Fruit fly (Drosophila melanogaster) whole organism, embryonic: ENCODE results near the gene CG31515.

Experiments
- Adf1 ChIP-seq: fragments of 200-800 bp; sonication (Bioruptor generic); IDR thresholded peaks from 2 replicates; pipeline ENCODE4 v1.3.6; 2022; ENCODE audit warnings: missing biosample characterization, missing genetic modification characterization
- Asciz ChIP-seq: fragments of 200-800 bp; sonication (Bioruptor generic); optimal IDR thresholded peaks from 2 replicates; lab custom pipeline; 2017; ENCODE audit warnings: missing biosample characterization, mild to moderate bottlenecking, missing genetic modification characterization, missing genetic modification reagents
- Bgb ChIP-seq: fragments of 200-800 bp; sonication (Bioruptor generic); IDR thresholded peaks from 2 replicates; pipeline ENCODE4 v1.3.6; 2022; ENCODE audit warnings: missing biosample characterization, missing genetic modification characterization; ENCODE audit not compliant: partially characterized antibody
- CG1024 ChIP-seq: fragments of 200-800 bp; sonication (Bioruptor generic); IDR thresholded peaks from 2 replicates; pipeline ENCODE4 v1.3.6; 2022; ENCODE audit warnings: missing biosample characterization, missing genetic modification characterization
- CG12155 ChIP-seq: fragments of 200-800 bp; sonication (Bioruptor generic); optimal IDR thresholded peaks from 3 replicates; lab custom pipeline; 2016; ENCODE audit warnings: missing biosample characterization, missing genetic modification characterization
- CG12942 ChIP-seq: fragments of 200-800 bp; sonication (Bioruptor generic); optimal IDR thresholded peaks from 3 replicates; lab custom pipeline; 2016; ENCODE audit warnings: missing biosample characterization, missing genetic modification characterization
- CG13287 ChIP-seq: fragments of 200-800 bp; sonication (Bioruptor generic); IDR thresholded peaks from 2 replicates; pipeline ENCODE4 v1.3.6; 2022; ENCODE audit warnings: missing biosample characterization, missing genetic modification characterization; ENCODE audit not compliant: partially characterized antibody
- CG13424 ChIP-seq: fragments of 200-800 bp; sonication (Bioruptor generic); optimal IDR thresholded peaks from 2 replicates; lab custom pipeline; 2019; ENCODE audit warnings: missing biosample characterization, mild to moderate bottlenecking, missing genetic modification characterization, moderate library complexity
- CG15011 ChIP-seq: fragments of 200-800 bp; sonication (Bioruptor generic); optimal IDR thresholded peaks from 3 replicates; lab custom pipeline; 2018; ENCODE audit warnings: missing biosample characterization, mild to moderate bottlenecking, missing genetic modification characterization
- CG15696 ChIP-seq: fragments of 200-800 bp; sonication (Bioruptor generic); optimal IDR thresholded peaks from 2 replicates; lab custom pipeline; 2019; ENCODE audit warnings: missing biosample characterization, mild to moderate bottlenecking, missing genetic modification characterization, moderate library complexity
- CG17385 ChIP-seq: fragments of 200-800 bp; sonication (Bioruptor generic); optimal IDR thresholded peaks from 3 replicates; lab custom pipeline; 2018; ENCODE audit warnings: missing biosample characterization, mild to moderate bottlenecking, missing genetic modification characterization
- CG18011 ChIP-seq: fragments of 200-800 bp; sonication (Bioruptor generic); optimal IDR thresholded peaks from 2 replicates; lab custom pipeline; 2017; ENCODE audit warnings: missing biosample characterization, missing genetic modification characterization, mild to moderate bottlenecking, moderate library complexity, missing genotype
- CG30431 ChIP-seq: fragments of 200-800 bp; sonication (Bioruptor generic); optimal IDR thresholded peaks from 2 replicates; lab custom pipeline; 2017; ENCODE audit warnings: missing biosample characterization, missing genetic modification characterization
- CG3065 ChIP-seq: fragments of 200-800 bp; sonication (Bioruptor generic); optimal IDR thresholded peaks from 2 replicates; lab custom pipeline; 2016; ENCODE audit warnings: missing biosample characterization, missing genetic modification characterization
- CG31224 ChIP-seq: fragments of 200-800 bp; sonication (Bioruptor generic); IDR thresholded peaks from 2 replicates; pipeline ENCODE4 v1.3.6; 2022; ENCODE audit warnings: missing biosample characterization, missing genetic modification characterization
- CG33213 ChIP-seq: fragments of 200-800 bp; sonication (Bioruptor generic); optimal IDR thresholded peaks from 3 replicates; lab custom pipeline; 2016; ENCODE audit warnings: missing biosample characterization, missing genetic modification characterization
- CG4282 ChIP-seq: fragments of 200-800 bp; sonication (Bioruptor generic); optimal IDR thresholded peaks from 2 replicates; lab custom pipeline; 2016; ENCODE audit warnings: missing biosample characterization, missing genetic modification characterization
- CG6175 ChIP-seq: fragments of 200-800 bp; sonication (Bioruptor generic); IDR thresholded peaks from 3 replicates; pipeline ENCODE4 v1.3.6; 2022; ENCODE audit warnings: missing biosample characterization, missing genetic modification characterization
- CG6272 ChIP-seq: fragments of 200-800 bp; sonication (Bioruptor generic); IDR thresholded peaks from 2 replicates; pipeline ENCODE4 v1.3.6; 2022; ENCODE audit warnings: missing biosample characterization, missing genetic modification characterization
- CG6683 ChIP-seq: fragments of 200-800 bp; sonication (Bioruptor generic); optimal IDR thresholded peaks from 2 replicates; lab custom pipeline; 2017; ENCODE audit warnings: missing biosample characterization, mild to moderate bottlenecking, missing genetic modification characterization, missing genetic modification reagents
- CG7963 ChIP-seq: fragments of 200-800 bp; sonication (Bioruptor generic); IDR thresholded peaks from 3 replicates; pipeline ENCODE4 v1.3.6; 2022; ENCODE audit warnings: missing biosample characterization, missing genetic modification characterization; ENCODE audit not compliant: partially characterized antibody
- CG8765 ChIP-seq: fragments of 200-800 bp; sonication (Bioruptor generic); IDR thresholded peaks from 2 replicates; pipeline ENCODE4 v1.3.6; 2022; ENCODE audit warnings: missing biosample characterization, missing genetic modification characterization
- CG8924 ChIP-seq: fragments of 200-800 bp; optimal IDR thresholded peaks from 3 replicates; lab custom pipeline; 2019; ENCODE audit warnings: missing biosample characterization, mild to moderate bottlenecking, missing genetic modification characterization, moderate library complexity
- CkIIα-i1 ChIP-seq: fragments of 200-800 bp; sonication (Bioruptor generic); IDR thresholded peaks from 2 replicates; pipeline ENCODE4 v1.3.6; 2022; ENCODE audit warnings: missing biosample characterization, missing genetic modification characterization
- CoRest ChIP-seq: fragments of 200-800 bp; sonication (Bioruptor generic); optimal IDR thresholded peaks from 3 replicates; lab custom pipeline; 2018; ENCODE audit warnings: missing biosample characterization, mild to moderate bottlenecking, missing genetic modification characterization, moderate library complexity
- Dad ChIP-seq: fragments of 200-800 bp; sonication (Bioruptor generic); optimal IDR thresholded peaks from 3 replicates; lab custom pipeline; 2016; ENCODE audit warnings: missing biosample characterization, missing genetic modification characterization
- Dp ChIP-seq: fragments of 200-800 bp; sonication (Bioruptor generic); optimal IDR thresholded peaks from 2 replicates; lab custom pipeline; 2018; ENCODE audit warnings: missing biosample characterization, mild to moderate bottlenecking, missing genetic modification characterization, moderate library complexity
- H15 ChIP-seq: fragments of 200-800 bp; sonication (Bioruptor generic); IDR thresholded peaks from 3 replicates; pipeline ENCODE4 v1.3.6; 2022; ENCODE audit warnings: missing biosample characterization, missing genetic modification characterization
- Hr39 ChIP-seq: fragments of >200 bp; optimal IDR thresholded peaks from 2 replicates; lab custom pipeline; 2017
- Mad ChIP-seq: fragments of 200-800 bp; sonication (Bioruptor generic); optimal IDR thresholded peaks from 2 replicates; lab custom pipeline; 2016; ENCODE audit warnings: missing biosample characterization, missing genetic modification characterization
- Med ChIP-seq: fragments of 200-800 bp; sonication (Bioruptor generic); peaks from one replicate; lab custom pipeline; 2016; ENCODE audit warnings: missing biosample characterization, missing genetic modification characterization, mild to moderate bottlenecking, inconsistent platforms, moderate library complexity
- Mes4 ChIP-seq: fragments of 200-800 bp; sonication (Bioruptor generic); optimal IDR thresholded peaks from 2 replicates; lab custom pipeline; 2016; ENCODE audit warnings: missing biosample characterization, missing genetic modification characterization
- Taf1 ChIP-seq: fragments of 200-800 bp; sonication (Bioruptor generic); IDR thresholded peaks from 2 replicates; pipeline ENCODE4 v1.3.6; 2022; ENCODE audit warnings: missing biosample characterization, missing genetic modification characterization
- Xbp1 ChIP-seq: fragments of 200-800 bp; sonication (Bioruptor generic); optimal IDR thresholded peaks from 3 replicates; lab custom pipeline; 2016; ENCODE audit warnings: missing biosample characterization, mild to moderate bottlenecking, missing genetic modification characterization
- ato ChIP-seq: fragments of 200-800 bp; sonication (Bioruptor generic); IDR thresholded peaks from 2 replicates; pipeline ENCODE4 v1.3.6; 2022; ENCODE audit warnings: missing biosample characterization, missing genetic modification characterization; ENCODE audit not compliant: partially characterized antibody
- bcd ChIP-seq: fragments of 200-800 bp; sonication (Bioruptor generic); optimal IDR thresholded peaks from 2 replicates; lab custom pipeline; 2017; ENCODE audit warnings: missing biosample characterization, mild to moderate bottlenecking, missing genetic modification characterization
- cas ChIP-seq: fragments of 200-800 bp; sonication (Bioruptor generic); IDR thresholded peaks from 2 replicates; pipeline ENCODE4 v1.3.6; 2022; ENCODE audit warnings: missing biosample characterization, missing genetic modification characterization
- da ChIP-seq: fragments of 200-800 bp; sonication (Bioruptor generic); optimal IDR thresholded peaks from 2 replicates; lab custom pipeline; 2016; ENCODE audit warnings: missing biosample characterization, missing genetic modification characterization
- ken ChIP-seq: fragments of 200-800 bp; sonication (Bioruptor generic); IDR thresholded peaks from 3 replicates; pipeline ENCODE4 v1.3.6; 2022; ENCODE audit warnings: missing biosample characterization, missing genetic modification characterization
- knrl ChIP-seq: fragments of 200-800 bp; sonication (Bioruptor generic); IDR thresholded peaks from 3 replicates; pipeline ENCODE4 v1.3.6; 2022; ENCODE audit warnings: missing biosample characterization, missing genetic modification characterization; ENCODE audit not compliant: partially characterized antibody
- maf-S ChIP-seq: fragments of 200-800 bp; sonication (Bioruptor generic); optimal IDR thresholded peaks from 2 replicates; lab custom pipeline; 2016; ENCODE audit warnings: missing biosample characterization, missing genetic modification characterization
- nmo ChIP-seq: fragments of 200-800 bp; sonication (Bioruptor generic); optimal IDR thresholded peaks from 2 replicates; lab custom pipeline; 2018; ENCODE audit warnings: missing biosample characterization, mild to moderate bottlenecking, missing genetic modification characterization, moderate library complexity
- nom ChIP-seq: fragments of 200-800 bp; sonication (Bioruptor generic); optimal IDR thresholded peaks from 2 replicates; lab custom pipeline; 2017; ENCODE audit warnings: missing biosample characterization, missing genetic modification characterization, mild to moderate bottlenecking, moderate library complexity, missing genetic modification reagents
- p53 ChIP-seq: fragments of 200-800 bp; sonication (Bioruptor generic); optimal IDR thresholded peaks from 2 replicates; lab custom pipeline; 2016; ENCODE audit warnings: missing biosample characterization, missing genetic modification characterization
- ranshi ChIP-seq: fragments of 200-800 bp; sonication (Bioruptor generic); IDR thresholded peaks from 2 replicates; pipeline ENCODE4 v1.3.6; 2022; ENCODE audit warnings: missing biosample characterization, missing genetic modification characterization
- salm ChIP-seq: fragments of 200-800 bp; sonication (Bioruptor generic); optimal IDR thresholded peaks from 2 replicates; lab custom pipeline; 2018; ENCODE audit warnings: missing biosample characterization, mild to moderate bottlenecking, missing genetic modification characterization
- sim ChIP-seq: fragments of 200-800 bp; sonication (Bioruptor generic); IDR thresholded peaks from 2 replicates; pipeline ENCODE4 v1.3.6; 2022; ENCODE audit warnings: missing biosample characterization, missing genetic modification characterization
- sisA ChIP-seq: fragments of 200-800 bp; sonication (Bioruptor generic); IDR thresholded peaks from 2 replicates; pipeline ENCODE4 v1.3.6; 2022; ENCODE audit warnings: missing biosample characterization, missing genetic modification characterization
- vnd ChIP-seq: fragments of 200-800 bp; sonication (Bioruptor generic); IDR thresholded peaks from 3 replicates; pipeline ENCODE4 v1.3.6; 2022; ENCODE audit warnings: missing biosample characterization, missing genetic modification characterization; ENCODE audit not compliant: partially characterized antibody

The CG31515 gene

dm6 chr3R:23355829-23356738 is 32.6 kb downstream of the CG31515 start, which contains the start of the genes ATPsynCF6 and Sec13 (continued):
- TF ChIP-seq Med (GFP tag; lab: Kevin White, UChicago) (peak; percentile 92), CG18011 (GFP tag; lab: Kevin White, UChicago) (no peak), Dad (GFP tag; lab: Kevin White, UChicago) (no peak), CG8765 (0 out of 2 replicates have a peak, but pooled peaks have one; percentile 13), CG4282 (no peak), ato (GFP tag; lab: Robert Waterston, UW) (peak; percentile 94), sim (GFP tag; lab: Robert Waterston, UW) (0 out of 2 replicates have a peak, but pooled peaks have one; percentile 40), CG33213 (GFP tag; lab: Kevin White, UChicago) (peak; percentile 20), vnd (peak; percentile 90), Hr39 (lab: Kevin White, UChicago) (no peak), CG1024 (no peak), nom (GFP tag; lab: Kevin White, UChicago) (no peak), H15 (GFP tag; lab: Robert Waterston, UW) (peak; percentile 44; the same call in 1 of the 3 replicates), ranshi (GFP tag; lab: Robert Waterston, UW) (no peak; the same call in 1 of the 2 replicates), CG3065 (GFP tag; lab: Kevin White, UChicago) (no peak), sisA (GFP tag; lab: Robert Waterston, UW) (peak; percentile 47), CG7963 (GFP tag; lab: Robert Waterston, UW) (peak; percentile 84), Bgb (GFP tag; lab: Robert Waterston, UW) (peak; percentile 96), knrl (peak; percentile 93), da (GFP tag; lab: Kevin White, UChicago) (no peak), Asciz (GFP tag; lab: Kevin White, UChicago) (no peak), CG13424 (tag; lab: Kevin White, UChicago) (peak; percentile 59), CG6175 (GFP tag; lab: Robert Waterston, UW) (no peak), CG13287 (GFP tag; lab: Robert Waterston, UW) (peak; percentile 88), CG31224 (peak; percentile 36; the same call in 1 of the 2 replicates), CG15011 (GFP tag; lab: Kevin White, UChicago) (peak; percentile 18), CoRest (peak; percentile 56), Taf1 (GFP tag; lab: Robert Waterston, UW) (peak; percentile 50), CG17385 (peak; percentile 44), CkIIα-i1 (GFP tag; lab: Robert Waterston, UW) (no peak), CG8924 (tag; lab: Kevin White, UChicago) (peak; percentile 42), CG6272 (GFP tag; lab: Robert Waterston, UW) (peak; percentile 66; the same call in 1 of the 2 replicates), CG12155 (GFP tag; lab: Kevin White, UChicago) (peak; percentile 20), Dp (no peak), ken (no peak; the same call in 2 of the 3 replicates), CG6683 (GFP tag; lab: Kevin White, UChicago) (no peak), maf-S (GFP tag; lab: Kevin White, UChicago) (peak; percentile 8), Mad (GFP tag; lab: Kevin White, UChicago) (no peak), Adf1 (GFP tag; lab: Robert Waterston, UW) (no peak), p53 (GFP tag; lab: Kevin White, UChicago) (no peak), CG30431 (GFP tag; lab: Kevin White, UChicago) (peak; percentile 5), CG15696 (tag; lab: Kevin White, UChicago) (peak; percentile 55), cas (GFP tag; lab: Robert Waterston, UW) (no peak), salm (tag; lab: Kevin White, UChicago) (no peak), nmo (GFP tag; lab: Kevin White, UChicago) (peak; percentile 68), bcd (GFP tag; lab: Kevin White, UChicago) (peak; percentile 54), Mes4 (GFP tag; lab: Kevin White, UChicago) (no peak), CG12942 (peak; percentile 7), Xbp1 (GFP tag; lab: Kevin White, UChicago) (peak; percentile 57)
